Worm (Caenorhabditis elegans) whole organism, L4 larva: ENCODE measurements around the gene C16A11.7.

Source experiments
- R02D3.7 ChIP-seq: fragments of 150-350 bp; sonication (generic microtip); optimal IDR thresholded peaks from 3 replicates; lab custom pipeline; 2014; ENCODE audit warnings: missing biosample characterization, missing genetic modification characterization
- T20F7.1 ChIP-seq: fragments of 200-800 bp; sonication (Bioruptor generic); optimal IDR thresholded peaks from 2 replicates; lab custom pipeline; 2018; ENCODE audit warnings: mild to moderate bottlenecking, missing genetic modification characterization, missing compliant biosample characterization
- Y48G9A.11 ChIP-seq: fragments of 200-800 bp; sonication (Bioruptor generic); IDR thresholded peaks from 2 replicates; pipeline ENCODE4 v1.3.6; 2022; ENCODE audit warnings: missing genetic modification reagents, missing genetic modification characterization, missing compliant biosample characterization
- Y75B8A.6 ChIP-seq: fragments of 200-800 bp; sonication (Bioruptor generic); IDR thresholded peaks from 2 replicates; pipeline ENCODE4 v1.3.6; 2022; ENCODE audit warnings: missing genetic modification reagents, missing genetic modification characterization, missing compliant biosample characterization
- aha-1 ChIP-seq: fragments of 150-350 bp; peaks from one replicate; lab custom pipeline; 2014; ENCODE audit warnings: missing biosample characterization, missing genetic modification characterization
- arid-1 ChIP-seq: fragments of 200-800 bp; sonication (Bioruptor generic); conservative IDR thresholded peaks from 2 replicates; pipeline ENCODE4 v1.3.6; 2022; ENCODE audit warnings: missing genetic modification reagents, missing genetic modification characterization, missing compliant biosample characterization
- ceh-44 ChIP-seq: fragments of 200-800 bp; sonication (Bioruptor generic); IDR thresholded peaks from 2 replicates; pipeline ENCODE4 v1.3.6; 2022; ENCODE audit warnings: missing genetic modification reagents, missing genetic modification characterization, missing compliant biosample characterization
- ces-1 ChIP-seq: fragments of 150-350 bp; sonication (generic microtip); optimal IDR thresholded peaks from 4 replicates; lab custom pipeline; 2014; ENCODE audit warnings: missing biosample characterization, missing genetic modification reagents, missing genetic modification characterization
- daf-12 ChIP-seq: fragments of 150-350 bp; optimal IDR thresholded peaks from 2 replicates; lab custom pipeline; 2014; ENCODE audit warnings: missing biosample characterization, missing genetic modification reagents, missing genetic modification characterization
- daf-8 ChIP-seq: fragments of 200-800 bp; sonication (Bioruptor generic); IDR thresholded peaks from 2 replicates; pipeline ENCODE4 v1.3.6; 2022; ENCODE audit warnings: missing genetic modification characterization, missing compliant biosample characterization
- dmd-9 ChIP-seq: fragments of 200-800 bp; sonication (Bioruptor generic); IDR thresholded peaks from 2 replicates; pipeline ENCODE4 v1.3.6; 2022; ENCODE audit warnings: missing genetic modification reagents, missing genetic modification characterization, missing compliant biosample characterization
- dpl-1 ChIP-seq: fragments of 150-350 bp; optimal IDR thresholded peaks from 2 replicates; lab custom pipeline; 2014; ENCODE audit warnings: missing biosample characterization, missing genetic modification reagents, missing genetic modification characterization
- duxl-1 ChIP-seq: sonication (generic microtip); optimal IDR thresholded peaks from 2 replicates; lab custom pipeline; 2016; ENCODE audit warnings: mild to moderate bottlenecking, missing genetic modification characterization, moderate library complexity, missing compliant biosample characterization; ENCODE audit not compliant: poor library complexity
- dve-1 ChIP-seq: sonication (generic microtip); optimal IDR thresholded peaks from 2 replicates; lab custom pipeline; 2017; ENCODE audit warnings: antibody characterized with exemption, mild to moderate bottlenecking, missing genetic modification characterization, missing compliant biosample characterization; ENCODE audit not compliant: insufficient read depth
- egl-43 ChIP-seq: fragments of 200-800 bp; sonication (Bioruptor generic); IDR thresholded peaks from 2 replicates; pipeline ENCODE4 v1.3.6; 2022; ENCODE audit warnings: missing genetic modification reagents, missing genetic modification characterization, missing compliant biosample characterization
- fkh-10 ChIP-seq: fragments of 150-350 bp; optimal IDR thresholded peaks from 2 replicates; lab custom pipeline; 2014; ENCODE audit warnings: missing biosample characterization, missing genetic modification reagents, missing genetic modification characterization
- fos-1 ChIP-seq: fragments of 150-350 bp; optimal IDR thresholded peaks from 2 replicates; lab custom pipeline; 2014; ENCODE audit warnings: missing biosample characterization, missing genetic modification characterization
- hlh-11 ChIP-seq: fragments of 200-800 bp; sonication (Bioruptor generic); optimal IDR thresholded peaks from 2 replicates; lab custom pipeline; 2018; ENCODE audit warnings: mild to moderate bottlenecking, missing genetic modification characterization, missing compliant biosample characterization
- hlh-30 ChIP-seq: sonication (generic microtip); optimal IDR thresholded peaks from 2 replicates; lab custom pipeline; 2017; ENCODE audit warnings: antibody characterized with exemption, mild to moderate bottlenecking, missing genetic modification characterization, missing compliant biosample characterization; ENCODE audit not compliant: insufficient read depth
- hmg-1.1 ChIP-seq: fragments of 200-800 bp; sonication (Bioruptor generic); IDR thresholded peaks from 2 replicates; pipeline ENCODE4 v1.3.6; 2022; ENCODE audit warnings: missing genetic modification reagents, missing genetic modification characterization, missing compliant biosample characterization
- jun-1 ChIP-seq: fragments of 150-350 bp; optimal IDR thresholded peaks from 2 replicates; lab custom pipeline; 2014; ENCODE audit warnings: missing biosample characterization, missing genetic modification reagents, missing genetic modification characterization
- lin-1 ChIP-seq: fragments of 200-800 bp; sonication (Bioruptor generic); IDR thresholded peaks from 2 replicates; pipeline ENCODE4 v1.3.6; 2022; ENCODE audit warnings: missing genetic modification reagents, missing genetic modification characterization, missing compliant biosample characterization
- lin-29 ChIP-seq: fragments of 200-800 bp; sonication (Bioruptor generic); IDR thresholded peaks from 2 replicates; pipeline ENCODE4 v1.3.6; 2022; ENCODE audit warnings: missing genetic modification reagents, missing genetic modification characterization, missing compliant biosample characterization
- lin-38 ChIP-seq: fragments of 200-800 bp; sonication (Bioruptor generic); IDR thresholded peaks from 2 replicates; pipeline ENCODE4 v1.3.6; 2022; ENCODE audit warnings: missing genetic modification reagents, missing genetic modification characterization, missing compliant biosample characterization
- lin-39 ChIP-seq: fragments of 150-350 bp; optimal IDR thresholded peaks from 2 replicates; lab custom pipeline; 2014; ENCODE audit warnings: missing biosample characterization, missing genetic modification reagents, missing genetic modification characterization
- lsy-2 ChIP-seq, 2 experiments: fragments of 150-350 bp in 1 of 2; sonication (generic microtip) in 1 of 2; optimal IDR thresholded peaks; 2 replicates each; lab custom pipeline; 2014 to 2017; ENCODE audit warnings: missing biosample characterization in 2 of 2, missing genetic modification characterization in 2 of 2
- madf-5 ChIP-seq, 2 experiments: fragments of 200-800 bp; sonication (Bioruptor generic); IDR thresholded peaks; 2 replicates each; pipeline ENCODE4 v1.3.6; 2022; ENCODE audit warnings: missing compliant biosample characterization in 2 of 2, missing genetic modification characterization in 2 of 2
- madf-9 ChIP-seq: fragments of 200-800 bp; sonication (Bioruptor generic); conservative IDR thresholded peaks from 2 replicates; pipeline ENCODE4 v1.3.6; 2022; ENCODE audit warnings: missing genetic modification reagents, missing genetic modification characterization, missing compliant biosample characterization
- mdt-29 ChIP-seq: fragments of 200-800 bp; sonication (Bioruptor generic); IDR thresholded peaks from 2 replicates; pipeline ENCODE4 v1.3.6; 2022; ENCODE audit warnings: missing genetic modification reagents, missing genetic modification characterization, missing compliant biosample characterization
- mes-2 ChIP-seq: sonication (generic microtip); optimal IDR thresholded peaks from 2 replicates; lab custom pipeline; 2016; ENCODE audit warnings: missing genotype, mild to moderate bottlenecking, missing genetic modification characterization, missing compliant biosample characterization; ENCODE audit not compliant: poor library complexity, severe bottlenecking
- mxl-2 ChIP-seq: fragments of 200-800 bp; sonication (Bioruptor generic); conservative IDR thresholded peaks from 2 replicates; pipeline ENCODE4 v1.3.6; 2022; ENCODE audit warnings: missing genetic modification reagents, missing genetic modification characterization, missing compliant biosample characterization
- nhr-11 ChIP-seq: fragments of 150-350 bp; optimal IDR thresholded peaks from 2 replicates; lab custom pipeline; 2014; ENCODE audit warnings: missing biosample characterization, missing genetic modification characterization
- nhr-111 ChIP-seq: fragments of 200-800 bp; sonication (Bioruptor generic); optimal IDR thresholded peaks from 2 replicates; lab custom pipeline; 2018; ENCODE audit warnings: mild to moderate bottlenecking, missing genetic modification characterization, missing compliant biosample characterization
- nhr-41 ChIP-seq: fragments of 200-800 bp; sonication (Bioruptor generic); IDR thresholded peaks from 2 replicates; pipeline ENCODE4 v1.3.6; 2022; ENCODE audit warnings: missing genetic modification reagents, missing genetic modification characterization, missing compliant biosample characterization
- nhr-42 ChIP-seq: fragments of 200-800 bp; sonication (Bioruptor generic); IDR thresholded peaks from 2 replicates; pipeline ENCODE4 v1.3.6; 2022; ENCODE audit warnings: missing genetic modification characterization, missing compliant biosample characterization
- pqm-1 ChIP-seq: sonication (generic microtip); optimal IDR thresholded peaks from 2 replicates; lab custom pipeline; 2017; ENCODE audit warnings: missing biosample characterization, missing genetic modification characterization
- snpc-1.2 ChIP-seq: fragments of 200-800 bp; sonication (Bioruptor generic); IDR thresholded peaks from 2 replicates; pipeline ENCODE4 v1.3.6; 2022; ENCODE audit warnings: missing genetic modification reagents, missing genetic modification characterization, missing compliant biosample characterization
- snpc-4 ChIP-seq: fragments of 150-350 bp; optimal IDR thresholded peaks from 2 replicates; lab custom pipeline; 2014; ENCODE audit warnings: missing biosample characterization, missing genetic modification characterization
- spr-1 ChIP-seq: sonication (generic microtip); optimal IDR thresholded peaks from 2 replicates; lab custom pipeline; 2016; ENCODE audit warnings: mild to moderate bottlenecking, missing genetic modification characterization, missing compliant biosample characterization
- tag-97 ChIP-seq: fragments of 200-800 bp; sonication (Bioruptor generic); IDR thresholded peaks from 2 replicates; pipeline ENCODE4 v1.3.6; 2022; ENCODE audit warnings: missing genetic modification characterization, missing compliant biosample characterization
- unc-62 ChIP-seq, 3 experiments: fragments of 150-350 bp in 1 of 3; sonication (generic microtip); optimal IDR thresholded peaks in 2 of 3; peaks in 1 of 3; 1 replicate in 1 of 3; 2 replicates in 2 of 3; lab custom pipeline; 2014 to 2017; ENCODE audit warnings: missing biosample characterization in 3 of 3, missing genetic modification characterization in 3 of 3, missing genetic modification reagents in 3 of 3, missing genotype in 1 of 3
- zfp-2 ChIP-seq: sonication (generic microtip); optimal IDR thresholded peaks from 2 replicates; lab custom pipeline; 2016; ENCODE audit warnings: mild to moderate bottlenecking, missing genetic modification characterization, missing compliant biosample characterization
- zip-11 ChIP-seq: fragments of 200-800 bp; sonication (Bioruptor generic); IDR thresholded peaks from 2 replicates; pipeline ENCODE4 v1.3.6; 2022; ENCODE audit warnings: missing genetic modification characterization, missing compliant biosample characterization
- zip-2 ChIP-seq: fragments of 150-350 bp; optimal IDR thresholded peaks from 2 replicates; lab custom pipeline; 2014; ENCODE audit warnings: missing biosample characterization, missing genetic modification characterization
- ztf-11 ChIP-seq: fragments of 150-350 bp; optimal IDR thresholded peaks from 2 replicates; lab custom pipeline; 2014; ENCODE audit warnings: missing biosample characterization, missing genetic modification characterization
- ztf-7 ChIP-seq: fragments of 150-350 bp; optimal IDR thresholded peaks from 2 replicates; lab custom pipeline; 2014; ENCODE audit warnings: missing biosample characterization, missing genetic modification characterization

Gene C16A11.7

DNA sequence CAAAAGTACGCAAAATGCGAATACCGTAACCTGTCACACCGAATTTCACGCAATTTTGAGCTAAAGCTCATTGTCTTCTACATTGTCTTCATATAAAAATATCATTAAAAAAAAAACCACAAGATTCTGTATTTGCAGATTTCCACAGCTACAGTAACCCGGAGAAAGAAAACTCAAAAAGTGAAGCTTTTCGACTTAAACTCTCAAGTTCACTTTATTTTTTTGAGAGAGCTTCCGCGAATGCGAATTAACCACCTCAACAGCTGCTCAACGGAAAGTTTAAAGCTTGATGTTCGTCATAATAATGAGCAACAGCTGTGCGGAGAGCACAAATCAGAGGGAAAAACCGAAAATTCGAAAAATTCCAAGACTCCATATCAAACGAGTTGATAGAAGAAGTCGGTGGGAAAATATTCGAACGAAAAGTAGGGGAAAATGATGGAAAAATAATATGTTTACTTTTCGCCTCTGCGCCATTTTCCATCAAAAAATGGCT is 36.3 kb upstream of the C16A11.7 start:
- TF ChIP-seq duxl-1 (tag; lab: Kevin White, UChicago): no peak
- no peak for TF ChIP-seq lsy-2 (tag; optimal IDR thresholded peaks at IDR 0.05; lab: Kevin White, UChicago)
- no peak for TF ChIP-seq zip-2 (tag; lab: Kevin White, UChicago)
- TF ChIP-seq nhr-11 (tag; lab: Kevin White, UChicago): no peak
- TF ChIP-seq lin-39 (tag; lab: Kevin White, UChicago): no peak
- no peak for TF ChIP-seq daf-12
- TF ChIP-seq mes-2 (tag; lab: Kevin White, UChicago): no peak
- peak; percentile 64 for TF ChIP-seq aha-1 (tag; lab: Kevin White, UChicago)
- TF ChIP-seq unc-62 (GFP tag; optimal IDR thresholded peaks at IDR 0.05 in 1 of 2; lab: Kevin White, UChicago): peak in 1 of 2 experiments; percentile 55
- no peak for TF ChIP-seq unc-62 (tag; optimal IDR thresholded peaks at IDR 0.05; lab: Kevin White, UChicago)

DNA sequence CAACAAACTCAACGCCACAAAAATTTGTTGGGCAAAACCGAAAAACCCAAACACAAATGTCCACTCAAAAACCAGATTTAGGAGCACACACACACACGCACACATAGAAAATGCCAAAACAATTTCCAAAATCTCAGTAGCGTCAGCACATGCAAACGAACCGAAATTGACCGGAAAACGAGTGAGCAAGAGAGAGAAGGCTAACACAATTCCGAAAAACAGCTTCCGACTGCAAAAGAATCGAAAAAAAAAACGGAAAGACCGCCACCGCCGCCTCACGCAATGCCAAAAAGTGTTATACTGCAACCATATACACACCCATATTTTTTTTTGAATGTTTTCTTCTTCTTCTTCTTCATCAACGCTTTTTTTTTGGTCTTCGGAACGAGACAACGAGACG is 35.0 kb upstream of the C16A11.7 start:
- TF ChIP-seq mxl-2 (GFP tag; lab: Robert Waterston, UW) (no peak), ces-1 (GFP tag; lab: Kevin White, UChicago) (peak; percentile 4), fkh-10 (GFP tag; lab: Kevin White, UChicago) (peak; percentile 10), spr-1 (tag; lab: Kevin White, UChicago) (no peak)

DNA sequence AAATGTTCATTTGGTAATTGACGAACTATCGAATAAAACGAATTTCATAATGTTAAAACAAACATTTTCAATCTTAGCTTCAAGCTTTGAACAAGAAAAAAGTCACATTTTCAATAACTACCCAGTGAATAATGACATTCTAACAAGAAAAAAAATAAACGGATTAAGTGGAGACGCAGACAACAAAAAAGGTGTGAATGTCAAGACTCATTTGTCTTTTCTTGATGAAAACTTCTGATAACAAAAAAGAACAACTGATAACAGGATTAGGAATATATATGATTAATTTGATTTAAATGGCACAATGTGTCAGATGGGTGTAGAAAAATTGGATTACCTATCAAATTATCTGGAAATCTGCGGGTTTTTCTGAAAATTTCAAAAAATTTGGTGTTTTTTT is 31.8 kb upstream of the C16A11.7 start:
- TF ChIP-seq mdt-29 (GFP tag; lab: Robert Waterston, UW): no peak
- no peak for TF ChIP-seq dmd-9 (GFP tag; lab: Robert Waterston, UW)
- no peak for TF ChIP-seq lin-38 (GFP tag; lab: Robert Waterston, UW)
- TF ChIP-seq T20F7.1 (GFP tag; lab: Kevin White, UChicago): no peak
- TF ChIP-seq zfp-2 (tag; lab: Kevin White, UChicago): no peak
- no peak for TF ChIP-seq nhr-111 (GFP tag; lab: Kevin White, UChicago)
- no peak for TF ChIP-seq nhr-42
- no peak for TF ChIP-seq nhr-11 (tag; lab: Kevin White, UChicago)
- TF ChIP-seq ces-1 (GFP tag; lab: Kevin White, UChicago): no peak
- no peak for TF ChIP-seq dpl-1 (GFP tag; lab: Kevin White, UChicago)
- peak; percentile 15 for TF ChIP-seq dve-1 (tag; lab: Kevin White, UChicago)
- no peak for TF ChIP-seq ztf-7
- TF ChIP-seq R02D3.7 (tag; lab: Kevin White, UChicago): no peak
- TF ChIP-seq hlh-30 (tag; lab: Kevin White, UChicago): no peak
- TF ChIP-seq zip-11 (GFP tag; lab: Robert Waterston, UW): no peak
- no peak for TF ChIP-seq lin-29
- peak in 1 of 2 experiments; percentile 27 for TF ChIP-seq unc-62 (GFP tag; optimal IDR thresholded peaks at IDR 0.05 in 1 of 2; lab: Kevin White, UChicago)
- no peak for TF ChIP-seq unc-62 (tag; optimal IDR thresholded peaks at IDR 0.05; lab: Kevin White, UChicago)
- TF ChIP-seq jun-1: no peak
- no peak for TF ChIP-seq daf-8
- TF ChIP-seq lin-39 (tag; lab: Kevin White, UChicago): no peak
- no peak for TF ChIP-seq snpc-4
- no peak for TF ChIP-seq aha-1 (tag; lab: Kevin White, UChicago)
- no peak for TF ChIP-seq tag-97 (GFP tag; lab: Robert Waterston, UW)
- no peak for TF ChIP-seq madf-5 (GFP tag; IDR thresholded peaks at IDR 0.05; lab: Robert Waterston, UW)
- no peak for TF ChIP-seq Y48G9A.11 (GFP tag; lab: Robert Waterston, UW)
- TF ChIP-seq pqm-1 (tag; lab: Kevin White, UChicago): peak; percentile 5
- TF ChIP-seq nhr-41 (GFP tag; lab: Robert Waterston, UW): no peak
- no peak for TF ChIP-seq ztf-11 (tag; lab: Kevin White, UChicago)
- no peak for TF ChIP-seq daf-12
- TF ChIP-seq egl-43 (GFP tag; lab: Robert Waterston, UW): no peak
- no peak for TF ChIP-seq mes-2 (tag; lab: Kevin White, UChicago)
- no peak for TF ChIP-seq snpc-1.2 (GFP tag; lab: Robert Waterston, UW)
- TF ChIP-seq hlh-11 (tag; lab: Kevin White, UChicago): no peak
- no peak for TF ChIP-seq fos-1 (tag; lab: Kevin White, UChicago)
- no peak for TF ChIP-seq madf-9 (GFP tag; lab: Robert Waterston, UW)
- no peak for TF ChIP-seq arid-1 (GFP tag; lab: Robert Waterston, UW)
- TF ChIP-seq Y75B8A.6 (GFP tag; lab: Robert Waterston, UW): no peak
- TF ChIP-seq hmg-1.1 (GFP tag; lab: Robert Waterston, UW): no peak
- TF ChIP-seq ceh-44 (GFP tag; lab: Robert Waterston, UW): no peak
- no peak for TF ChIP-seq lin-1 (GFP tag; lab: Robert Waterston, UW)
